Worm (Caenorhabditis elegans) whole organism, mixed stage, embryonic: Measurements from ENCODE around the gene srj-37.

Experiments
- M03D4.4 ChIP-seq: sonication (generic microtip); optimal IDR thresholded peaks from 2 replicates; lab custom pipeline; 2017; ENCODE audit warnings: mild to moderate bottlenecking, missing genetic modification characterization, missing compliant biosample characterization
- bed-3 ChIP-seq: fragments of 200-800 bp; sonication (Bioruptor generic); optimal IDR thresholded peaks from 3 replicates; lab custom pipeline; 2018; ENCODE audit warnings: mild to moderate bottlenecking, missing genetic modification characterization, moderate library complexity, missing compliant biosample characterization
- blmp-1 ChIP-seq: fragments of 150-350 bp; optimal IDR thresholded peaks from 2 replicates; lab custom pipeline; 2014; ENCODE audit warnings: missing biosample characterization, missing genetic modification characterization
- ceh-39 ChIP-seq: fragments of 150-350 bp; optimal IDR thresholded peaks from 2 replicates; lab custom pipeline; 2014; ENCODE audit warnings: missing biosample characterization, missing genetic modification characterization
- ceh-43 ChIP-seq: fragments of 200-800 bp; sonication (Bioruptor generic); optimal IDR thresholded peaks from 2 replicates; lab custom pipeline; 2018; ENCODE audit warnings: mild to moderate bottlenecking, missing genetic modification characterization, moderate library complexity, missing compliant biosample characterization
- ceh-83 ChIP-seq: fragments of 200-800 bp; sonication (Bioruptor generic); optimal IDR thresholded peaks from 2 replicates; lab custom pipeline; 2018; ENCODE audit warnings: mild to moderate bottlenecking, missing genetic modification characterization, missing compliant biosample characterization
- ces-1 ChIP-seq: fragments of 150-350 bp; optimal IDR thresholded peaks from 2 replicates; lab custom pipeline; 2014; ENCODE audit warnings: missing biosample characterization, missing genetic modification reagents, missing genetic modification characterization
- drap-1 ChIP-seq: fragments of 200-800 bp; sonication (Bioruptor generic); optimal IDR thresholded peaks from 3 replicates; lab custom pipeline; 2018; ENCODE audit warnings: mild to moderate bottlenecking, missing genetic modification characterization, missing compliant biosample characterization
- elt-1 ChIP-seq: sonication (generic microtip); optimal IDR thresholded peaks from 2 replicates; lab custom pipeline; 2017; ENCODE audit warnings: missing genetic modification characterization, mild to moderate bottlenecking, missing compliant biosample characterization, antibody characterized with exemption, moderate library complexity, borderline replicate concordance; ENCODE audit not compliant: insufficient read depth
- elt-3 ChIP-seq: fragments of 150-350 bp; optimal IDR thresholded peaks from 2 replicates; lab custom pipeline; 2014; ENCODE audit warnings: missing biosample characterization, missing genetic modification characterization
- flh-1 ChIP-seq: fragments of 200-800 bp; sonication (Bioruptor generic); optimal IDR thresholded peaks from 2 replicates; lab custom pipeline; 2018; ENCODE audit warnings: mild to moderate bottlenecking, missing genetic modification characterization, moderate library complexity, missing compliant biosample characterization
- ham-2 ChIP-seq: fragments of 200-800 bp; sonication (Bioruptor generic); optimal IDR thresholded peaks from 2 replicates; lab custom pipeline; 2018; ENCODE audit warnings: mild to moderate bottlenecking, missing genetic modification characterization, missing compliant biosample characterization
- hlh-1 ChIP-seq: fragments of 150-350 bp; optimal IDR thresholded peaks from 2 replicates; lab custom pipeline; 2014; ENCODE audit warnings: missing biosample characterization, missing genetic modification reagents, missing genetic modification characterization
- lin-13 ChIP-seq: fragments of 150-350 bp; optimal IDR thresholded peaks from 2 replicates; lab custom pipeline; 2014; ENCODE audit warnings: missing biosample characterization, missing genetic modification characterization
- lin-32 ChIP-seq: fragments of 200-800 bp; sonication (Bioruptor generic); optimal IDR thresholded peaks from 2 replicates; lab custom pipeline; 2018; ENCODE audit warnings: mild to moderate bottlenecking, missing genetic modification characterization, missing compliant biosample characterization
- lsy-2 ChIP-seq: fragments of 150-350 bp; optimal IDR thresholded peaks from 2 replicates; lab custom pipeline; 2014; ENCODE audit warnings: missing biosample characterization, missing genetic modification characterization
- mab-5 ChIP-seq: fragments of 150-350 bp; optimal IDR thresholded peaks from 2 replicates; lab custom pipeline; 2014; ENCODE audit warnings: missing biosample characterization, missing genetic modification characterization
- mep-1 ChIP-seq: fragments of 150-350 bp; optimal IDR thresholded peaks from 2 replicates; lab custom pipeline; 2017; ENCODE audit warnings: missing biosample characterization, missing genetic modification reagents, missing genetic modification characterization, inconsistent platforms
- mls-2 ChIP-seq: sonication (generic microtip); optimal IDR thresholded peaks from 2 replicates; lab custom pipeline; 2016; ENCODE audit warnings: mild to moderate bottlenecking, missing genetic modification characterization, moderate library complexity, missing compliant biosample characterization
- nhr-12 ChIP-seq: fragments of 150-350 bp; optimal IDR thresholded peaks from 2 replicates; lab custom pipeline; 2014; ENCODE audit warnings: missing biosample characterization, missing genetic modification characterization
- nhr-2 ChIP-seq: fragments of 150-350 bp; optimal IDR thresholded peaks from 2 replicates; lab custom pipeline; 2014; ENCODE audit warnings: missing biosample characterization, missing genetic modification characterization
- nhr-28 ChIP-seq: fragments of 150-350 bp; optimal IDR thresholded peaks from 2 replicates; lab custom pipeline; 2014; ENCODE audit warnings: missing biosample characterization, missing genetic modification characterization
- nhr-76 ChIP-seq: sonication (generic microtip); optimal IDR thresholded peaks from 2 replicates; lab custom pipeline; 2017; ENCODE audit warnings: missing biosample characterization, missing genetic modification characterization
- pha-4 ChIP-seq: fragments of 150-350 bp; optimal IDR thresholded peaks from 2 replicates; lab custom pipeline; 2018; ENCODE audit warnings: missing biosample characterization, missing genetic modification reagents, missing genetic modification characterization
- sem-2 ChIP-seq: fragments of 200-800 bp; sonication (Bioruptor generic); optimal IDR thresholded peaks from 2 replicates; lab custom pipeline; 2018; ENCODE audit warnings: mild to moderate bottlenecking, missing genetic modification characterization, missing compliant biosample characterization
- snpc-4 ChIP-seq: fragments of 150-350 bp; optimal IDR thresholded peaks from 2 replicates; lab custom pipeline; 2014; ENCODE audit warnings: missing biosample characterization, missing genetic modification characterization
- sptf-1 ChIP-seq: sonication (generic microtip); optimal IDR thresholded peaks from 2 replicates; lab custom pipeline; 2017; ENCODE audit warnings: mild to moderate bottlenecking, missing genetic modification characterization, moderate library complexity, missing compliant biosample characterization
- tbx-8 ChIP-seq: fragments of 200-800 bp; sonication (Bioruptor generic); optimal IDR thresholded peaks from 2 replicates; lab custom pipeline; 2018; ENCODE audit warnings: mild to moderate bottlenecking, missing genetic modification characterization, moderate library complexity, missing compliant biosample characterization
- unc-39 ChIP-seq: fragments of 150-350 bp; optimal IDR thresholded peaks from 2 replicates; lab custom pipeline; 2014; ENCODE audit warnings: missing biosample characterization, missing genetic modification characterization
- unc-62 ChIP-seq: fragments of 150-350 bp; optimal IDR thresholded peaks from 2 replicates; lab custom pipeline; 2014; ENCODE audit warnings: missing biosample characterization, missing genetic modification reagents, missing genetic modification characterization
- zip-8 ChIP-seq: fragments of 150-350 bp; optimal IDR thresholded peaks from 2 replicates; lab custom pipeline; 2014; ENCODE audit warnings: missing biosample characterization, missing genetic modification characterization
- ztf-11 ChIP-seq: fragments of 150-350 bp; optimal IDR thresholded peaks from 2 replicates; lab custom pipeline; 2014; ENCODE audit warnings: missing biosample characterization, missing genetic modification characterization

srj-37 gene

ce11 chrV:598626-599025 lies 39.8 kb upstream of the srj-37 start:
- TF ChIP-seq hlh-1 (tag; lab: Kevin White, UChicago) (no peak), ham-2 (GFP tag; lab: Kevin White, UChicago) (no peak), M03D4.4 (no peak), sptf-1 (tag; lab: Kevin White, UChicago) (no peak), elt-3 (tag; lab: Kevin White, UChicago) (no peak), lin-32 (no peak), pha-4 (tag; lab: Kevin White, UChicago) (no peak), flh-1 (GFP tag; lab: Kevin White, UChicago) (no peak), nhr-28 (no peak), lin-13 (tag; lab: Kevin White, UChicago) (no peak), nhr-76 (tag; lab: Kevin White, UChicago) (no peak), drap-1 (GFP tag; lab: Kevin White, UChicago) (no peak), ceh-43 (no peak), blmp-1 (no peak), mep-1 (tag; lab: Kevin White, UChicago) (no peak), mls-2 (tag; lab: Kevin White, UChicago) (no peak), elt-1 (tag; lab: Kevin White, UChicago) (no peak)

- no peak for TF ChIP-seq ceh-43
- TF ChIP-seq ceh-39 (tag; lab: Kevin White, UChicago): no peak
- no peak for TF ChIP-seq ces-1 (GFP tag; lab: Kevin White, UChicago)
- no peak for TF ChIP-seq lsy-2 (tag; lab: Kevin White, UChicago)
- TF ChIP-seq ceh-83 (GFP tag; lab: Kevin White, UChicago): no peak
- TF ChIP-seq elt-3 (tag; lab: Kevin White, UChicago): no peak
- no peak for TF ChIP-seq pha-4 (tag; lab: Kevin White, UChicago)
- TF ChIP-seq M03D4.4: no peak
- no peak for TF ChIP-seq snpc-4 (tag; lab: Kevin White, UChicago)
- TF ChIP-seq hlh-1 (tag; lab: Kevin White, UChicago): no peak
- no peak for TF ChIP-seq sem-2 (GFP tag; lab: Kevin White, UChicago)
- no peak for TF ChIP-seq flh-1 (GFP tag; lab: Kevin White, UChicago)
- TF ChIP-seq unc-62: no peak
- no peak for TF ChIP-seq lin-32
- no peak for TF ChIP-seq nhr-12
- TF ChIP-seq ztf-11 (tag; lab: Kevin White, UChicago): no peak
- TF ChIP-seq nhr-28: no peak
- TF ChIP-seq nhr-76 (tag; lab: Kevin White, UChicago): no peak
- no peak for TF ChIP-seq nhr-2 (tag; lab: Kevin White, UChicago)
- TF ChIP-seq mls-2 (tag; lab: Kevin White, UChicago): no peak
- TF ChIP-seq, all 35 proteins: peak for 0
Measured at ce11 chrV:599783-600182, 38.6 kb upstream of the srj-37 start.

ce11 chrV:600231-600630 lies 38.2 kb upstream of the srj-37 start, which contains the start of gene nhr-251:
Gene nhr-251 (plus strand): TSS chrV:600531.
- TF ChIP-seq ceh-39 (tag; lab: Kevin White, UChicago) (no peak), zip-8 (no peak), mls-2 (tag; lab: Kevin White, UChicago) (no peak), tbx-8 (GFP tag; lab: Kevin White, UChicago) (no peak), mab-5 (tag; lab: Kevin White, UChicago) (no peak), lsy-2 (tag; lab: Kevin White, UChicago) (no peak), unc-39 (tag; lab: Kevin White, UChicago) (no peak), unc-62 (no peak)

DNA sequence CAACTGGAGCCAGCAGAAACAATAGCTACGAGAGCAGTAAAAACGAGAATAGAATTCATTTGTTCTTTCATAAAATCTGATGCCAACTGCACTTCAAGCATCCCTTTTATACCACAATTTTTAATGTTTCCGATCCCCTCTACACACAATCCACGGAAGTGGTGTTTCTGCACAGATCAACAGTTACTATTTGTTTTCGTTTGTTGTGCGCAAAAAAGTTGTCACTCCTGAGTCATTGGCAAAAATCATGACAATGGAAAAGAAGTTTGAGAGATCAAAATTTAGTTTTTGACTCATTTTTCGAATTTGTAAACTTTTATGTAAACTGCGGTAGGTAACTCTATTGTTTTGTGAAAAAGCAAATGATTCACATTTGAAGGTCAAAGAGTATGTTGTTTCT lies 34.3 kb upstream of the srj-37 start, which contains the start of gene srlf-37:
srlf-37 (minus strand) TSS at position 101 of the 400 bp plus-strand sequence.
- no peak for TF ChIP-seq ztf-11 (tag; lab: Kevin White, UChicago)
- no peak for TF ChIP-seq nhr-28
- no peak for TF ChIP-seq bed-3
- TF ChIP-seq ces-1 (GFP tag; lab: Kevin White, UChicago): no peak
- TF ChIP-seq ceh-43: no peak
- TF ChIP-seq unc-62: no peak
- TF ChIP-seq snpc-4 (tag; lab: Kevin White, UChicago): no peak
- TF ChIP-seq flh-1 (GFP tag; lab: Kevin White, UChicago): no peak
- no peak for TF ChIP-seq lin-13 (tag; lab: Kevin White, UChicago)
- TF ChIP-seq blmp-1: no peak
- no peak for TF ChIP-seq M03D4.4
- TF ChIP-seq pha-4 (tag; lab: Kevin White, UChicago): no peak
- TF ChIP-seq mab-5 (tag; lab: Kevin White, UChicago): no peak
- TF ChIP-seq sptf-1 (tag; lab: Kevin White, UChicago): no peak
- TF ChIP-seq mls-2 (tag; lab: Kevin White, UChicago): no peak
- no peak for TF ChIP-seq tbx-8 (GFP tag; lab: Kevin White, UChicago)
- no peak for TF ChIP-seq sem-2 (GFP tag; lab: Kevin White, UChicago)
- TF ChIP-seq nhr-12: no peak
- TF ChIP-seq nhr-2 (tag; lab: Kevin White, UChicago): no peak
- TF ChIP-seq nhr-76 (tag; lab: Kevin White, UChicago): no peak
